Worm (Caenorhabditis elegans): ENCODE results near the gene sdz-12.

The sdz-12 gene

ce11 chrII:3699591-3699990, 32.0 kb downstream of the sdz-12 start, which contains the start of gene srx-104:
Gene srx-104 (minus strand): TSS chrII:3699691.
- no peak for TF ChIP-seq Y116A8C.19 (tag; optimal IDR thresholded peaks at IDR 0.05; ENCODE audit: borderline replicate concordance)
- no peak for TF ChIP-seq dsc-1 (tag; optimal IDR thresholded peaks at IDR 0.05)
- TF ChIP-seq ama-1 (optimal IDR thresholded peaks at IDR 0.05) = no peak
- no peak for TF ChIP-seq lir-3 (tag; optimal IDR thresholded peaks at IDR 0.05; ENCODE audit: poor library complexity)
- TF ChIP-seq jun-1 (tag; optimal IDR thresholded peaks at IDR 0.05) = no peak
- no peak for TF ChIP-seq ceh-88 (GFP tag; IDR thresholded peaks at IDR 0.05)
- TF ChIP-seq pax-3 (tag; optimal IDR thresholded peaks at IDR 0.05) = no peak
- TF ChIP-seq mep-1 (tag; optimal IDR thresholded peaks at IDR 0.05) = no peak
- no peak for TF ChIP-seq aha-1 (tag; optimal IDR thresholded peaks at IDR 0.05)
- no peak for TF ChIP-seq blmp-1 (tag; optimal IDR thresholded peaks at IDR 0.05)

- TF ChIP-seq sox-4 (tag; optimal IDR thresholded peaks at IDR 0.05) (no peak), dsc-1 (tag; optimal IDR thresholded peaks at IDR 0.05) (no peak), fos-1 (tag; optimal IDR thresholded peaks at IDR 0.05) (no peak), elt-3 (tag; optimal IDR thresholded peaks at IDR 0.05) (no peak), snu-23 (GFP tag; optimal IDR thresholded peaks at IDR 0.05) (no peak), irx-1 (tag; optimal IDR thresholded peaks at IDR 0.05) (no peak), unc-98 (GFP tag; IDR thresholded peaks at IDR 0.05) (no peak), skn-1 (tag; optimal IDR thresholded peaks at IDR 0.05) (no peak), dpl-1 (GFP tag; optimal IDR thresholded peaks at IDR 0.05) (no peak), nhr-28 (tag; optimal IDR thresholded peaks at IDR 0.05) (no peak), unc-62 (GFP tag; optimal IDR thresholded peaks at IDR 0.05) (no peak), nhr-90 (tag; optimal IDR thresholded peaks at IDR 0.05; ENCODE audit: poor library complexity) (no peak), blmp-1 (tag; optimal IDR thresholded peaks at IDR 0.05) (no peak), nhr-20 (tag; optimal IDR thresholded peaks at IDR 0.05) (no peak), nhr-11 (tag; optimal IDR thresholded peaks at IDR 0.05) (no peak), fkh-8 (tag; optimal IDR thresholded peaks at IDR 0.05) (no peak), lin-13 (GFP tag; optimal IDR thresholded peaks at IDR 0.05) (no peak), nhr-12 (tag; optimal IDR thresholded peaks at IDR 0.05) (no peak), swsn-7 (tag; optimal IDR thresholded peaks at IDR 0.05) (no peak)
Measured at ce11 chrII:3694664-3695063, 37.0 kb downstream of the sdz-12 start, which contains the start of gene srx-102. Gene srx-102 (minus strand): TSS chrII:3694764.

ce11 chrII:3690646-3691045, 41.0 kb downstream of the sdz-12 start, which contains the start of gene srx-101:
Gene srx-101 (minus strand): TSS chrII:3690746.
- TF ChIP-seq isw-1 (GFP tag; IDR thresholded peaks at IDR 0.05) = no peak
- TF ChIP-seq hlh-4 (tag; optimal IDR thresholded peaks at IDR 0.05) = no peak
- TF ChIP-seq nhr-71 (tag; optimal IDR thresholded peaks at IDR 0.05) = no peak
- no peak for TF ChIP-seq grh-1 (GFP tag; IDR thresholded peaks at IDR 0.05)
- no peak for TF ChIP-seq dsc-1 (tag; optimal IDR thresholded peaks at IDR 0.05)
- no peak for TF ChIP-seq snpc-4 (tag; optimal IDR thresholded peaks at IDR 0.05)
- no peak for TF ChIP-seq blmp-1 (tag; optimal IDR thresholded peaks at IDR 0.05)
- no peak for TF ChIP-seq zip-4 (GFP tag; optimal IDR thresholded peaks at IDR 0.05)
- no peak for TF ChIP-seq nhr-47 (tag; optimal IDR thresholded peaks at IDR 0.05)
- TF ChIP-seq tbx-2 (tag; optimal IDR thresholded peaks at IDR 0.05) = no peak
- no peak for TF ChIP-seq pqm-1 (tag; optimal IDR thresholded peaks at IDR 0.05)
- no peak for TF ChIP-seq snu-23 (GFP tag; optimal IDR thresholded peaks at IDR 0.05)

- TF ChIP-seq egl-27 (tag; optimal IDR thresholded peaks at IDR 0.05) (no peak), nhr-19 (GFP tag; conservative IDR thresholded peaks at IDR 0.05) (no peak), elt-3 (tag; optimal IDR thresholded peaks at IDR 0.05) (no peak), efl-1 (optimal IDR thresholded peaks at IDR 0.05) (no peak), efl-1 (GFP tag; optimal IDR thresholded peaks at IDR 0.05 in 1 of 2) (no peak), nhr-84 (tag; optimal IDR thresholded peaks at IDR 0.05) (no peak), isw-1 (GFP tag; IDR thresholded peaks at IDR 0.05) (no peak), nhr-12 (tag; optimal IDR thresholded peaks at IDR 0.05) (no peak), Y116A8C.19 (tag; optimal IDR thresholded peaks at IDR 0.05; ENCODE audit: borderline replicate concordance) (no peak), jun-1 (tag; optimal IDR thresholded peaks at IDR 0.05) (no peak), ztf-11 (tag; optimal IDR thresholded peaks at IDR 0.05) (no peak)
Measured at ce11 chrII:3688333-3688732, 43.3 kb downstream of the sdz-12 start, which contains the start of gene ifas-1. Gene ifas-1 (minus strand): TSS chrII:3688719.

Data from whole organism, L1 larva.